Worm (Caenorhabditis elegans): Measurements from ENCODE around the gene blos-8.

Gene blos-8

DNA sequence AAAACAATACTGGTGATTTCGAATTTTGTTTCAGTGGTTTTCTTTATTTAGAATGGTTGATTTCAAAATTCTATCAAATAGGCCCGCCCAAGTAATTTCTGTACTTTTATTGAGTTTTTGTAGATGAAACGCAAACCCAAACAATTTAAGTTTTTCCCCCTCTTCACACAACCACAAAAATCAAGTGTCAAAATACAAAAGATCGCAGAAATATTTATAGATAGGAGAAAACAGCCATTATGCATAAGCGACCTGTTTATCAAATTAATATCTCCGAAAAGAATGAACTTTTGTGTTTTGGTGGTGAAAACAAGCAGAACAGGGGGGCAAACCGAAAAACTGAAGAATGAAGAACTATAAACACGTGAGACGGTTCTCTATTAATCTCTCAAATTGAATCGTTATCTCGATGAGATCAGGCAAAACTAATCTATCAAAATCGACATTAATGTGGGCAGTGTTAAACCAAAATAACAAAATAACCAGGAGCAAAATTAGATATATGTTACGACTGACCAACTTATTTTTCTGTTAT lies 46.8 kb downstream of the blos-8 start:
- TF ChIP-seq scrt-1 (GFP tag; IDR thresholded peaks at IDR 0.05) (no peak), tbx-11 (GFP tag; IDR thresholded peaks at IDR 0.05) (no peak), tbx-37 (GFP tag; conservative IDR thresholded peaks at IDR 0.05) (no peak), pes-1 (GFP tag; IDR thresholded peaks at IDR 0.05) (no peak), ceh-36 (tag; optimal IDR thresholded peaks at IDR 0.05) (no peak), sea-1 (GFP tag; conservative IDR thresholded peaks at IDR 0.05) (no peak), hnd-1 (tag; optimal IDR thresholded peaks at IDR 0.05) (no peak), B0310.2 (tag; optimal IDR thresholded peaks at IDR 0.05) (no peak), tra-4 (tag; optimal IDR thresholded peaks at IDR 0.05) (no peak), ceh-13 (GFP tag; optimal IDR thresholded peaks at IDR 0.05) (no peak), hmbx-1 (tag; optimal IDR thresholded peaks at IDR 0.05) (no peak), hmg-4 (GFP tag; optimal IDR thresholded peaks at IDR 0.05) (no peak), ets-7 (tag; optimal IDR thresholded peaks at IDR 0.05) (no peak), flt-1 (GFP tag; IDR thresholded peaks at IDR 0.05) (no peak), aly-1 (tag; optimal IDR thresholded peaks at IDR 0.05) (no peak), ama-1 (optimal IDR thresholded peaks at IDR 0.05) (no peak), F13C5.2 (tag; optimal IDR thresholded peaks at IDR 0.05) (no peak)

DNA sequence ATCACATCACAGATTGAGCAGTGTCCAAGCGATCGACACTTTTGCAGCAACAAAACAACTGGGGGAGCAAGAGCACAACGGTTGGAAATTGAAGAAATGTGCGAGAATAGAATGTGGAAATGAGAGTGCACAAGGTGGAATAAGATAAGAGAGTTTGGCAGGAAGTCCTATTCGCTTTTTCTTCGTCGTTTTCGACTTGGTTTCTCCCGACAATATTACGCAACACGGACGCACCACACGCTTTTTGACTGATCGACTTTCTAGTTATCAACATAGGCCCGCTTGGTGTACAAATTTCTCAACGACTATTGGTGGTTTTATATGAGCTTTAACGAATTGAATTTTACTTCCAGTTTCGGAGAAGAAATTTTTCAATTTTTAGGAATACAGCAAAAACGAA lies 48.1 kb downstream of the blos-8 start:
- TF ChIP-seq ceh-36 (tag; optimal IDR thresholded peaks at IDR 0.05) (no peak), pes-1 (GFP tag; IDR thresholded peaks at IDR 0.05) (no peak), ets-7 (tag; optimal IDR thresholded peaks at IDR 0.05) (no peak), hnd-1 (tag; optimal IDR thresholded peaks at IDR 0.05) (no peak), hmbx-1 (tag; optimal IDR thresholded peaks at IDR 0.05) (no peak), hmg-4 (GFP tag; optimal IDR thresholded peaks at IDR 0.05) (no peak), tbx-37 (GFP tag; conservative IDR thresholded peaks at IDR 0.05) (no peak), flt-1 (GFP tag; IDR thresholded peaks at IDR 0.05) (no peak)

DNA sequence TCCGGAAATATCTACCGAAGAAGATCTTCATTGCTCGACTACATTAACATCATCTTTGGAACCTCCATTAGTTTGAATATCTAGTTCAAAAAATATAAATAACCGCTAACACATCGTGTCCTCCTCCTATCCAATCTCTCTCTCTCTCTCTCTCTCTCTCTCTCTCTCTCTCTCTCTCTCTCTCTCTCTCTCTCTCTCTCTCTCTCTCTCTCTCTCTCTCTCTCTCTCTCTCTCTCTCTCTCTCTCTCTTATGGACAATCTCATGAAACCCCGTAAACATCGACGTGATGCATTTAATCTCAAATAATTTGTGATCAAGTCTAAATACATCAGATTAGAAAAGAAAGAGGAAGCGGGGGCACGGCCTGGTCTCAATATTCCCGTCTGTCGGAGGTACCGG lies 48.7 kb downstream of the blos-8 start:
- no peak for TF ChIP-seq hmbx-1 (tag; optimal IDR thresholded peaks at IDR 0.05)
- TF ChIP-seq F13C5.2 (tag; optimal IDR thresholded peaks at IDR 0.05), result no peak
- no peak for TF ChIP-seq ceh-36 (tag; optimal IDR thresholded peaks at IDR 0.05)
- no peak for TF ChIP-seq hmg-4 (GFP tag; optimal IDR thresholded peaks at IDR 0.05)
- no peak for TF ChIP-seq ama-1 (optimal IDR thresholded peaks at IDR 0.05)
- no peak for TF ChIP-seq flt-1 (GFP tag; IDR thresholded peaks at IDR 0.05)

DNA sequence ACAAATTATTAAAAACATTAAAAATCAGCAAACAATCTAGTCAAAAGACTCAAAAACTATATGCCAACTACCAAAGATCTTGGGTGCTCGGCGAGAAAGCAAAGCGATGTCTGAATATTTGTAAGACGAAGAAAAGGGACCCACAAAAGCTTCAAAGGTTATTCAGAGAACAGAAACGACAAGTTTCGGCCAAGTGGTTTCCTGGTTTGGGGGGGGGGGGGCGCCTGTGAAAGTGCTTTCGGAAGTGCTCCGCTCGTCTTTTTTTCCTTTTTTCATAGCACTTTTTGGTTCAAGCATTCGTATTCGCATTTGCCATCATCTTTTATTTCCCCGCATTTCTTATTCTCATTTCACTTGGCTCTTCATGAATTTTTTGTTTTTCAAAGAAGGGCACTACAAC lies 49.5 kb downstream of the blos-8 start:
- TF ChIP-seq hmbx-1 (tag; optimal IDR thresholded peaks at IDR 0.05) (no peak), flt-1 (GFP tag; IDR thresholded peaks at IDR 0.05) (no peak), tbx-11 (GFP tag; IDR thresholded peaks at IDR 0.05) (no peak), ceh-36 (tag; optimal IDR thresholded peaks at IDR 0.05) (no peak), tra-4 (tag; optimal IDR thresholded peaks at IDR 0.05) (no peak), sea-1 (GFP tag; conservative IDR thresholded peaks at IDR 0.05) (no peak), pes-1 (GFP tag; IDR thresholded peaks at IDR 0.05) (no peak), tbx-37 (GFP tag; conservative IDR thresholded peaks at IDR 0.05) (no peak), aly-1 (tag; optimal IDR thresholded peaks at IDR 0.05) (no peak), hnd-1 (tag; optimal IDR thresholded peaks at IDR 0.05) (no peak), scrt-1 (GFP tag; IDR thresholded peaks at IDR 0.05) (no peak), ceh-13 (GFP tag; optimal IDR thresholded peaks at IDR 0.05) (no peak), ets-7 (tag; optimal IDR thresholded peaks at IDR 0.05) (no peak), hmg-4 (GFP tag; optimal IDR thresholded peaks at IDR 0.05) (no peak), F13C5.2 (tag; optimal IDR thresholded peaks at IDR 0.05) (no peak), B0310.2 (tag; optimal IDR thresholded peaks at IDR 0.05) (no peak)

DNA sequence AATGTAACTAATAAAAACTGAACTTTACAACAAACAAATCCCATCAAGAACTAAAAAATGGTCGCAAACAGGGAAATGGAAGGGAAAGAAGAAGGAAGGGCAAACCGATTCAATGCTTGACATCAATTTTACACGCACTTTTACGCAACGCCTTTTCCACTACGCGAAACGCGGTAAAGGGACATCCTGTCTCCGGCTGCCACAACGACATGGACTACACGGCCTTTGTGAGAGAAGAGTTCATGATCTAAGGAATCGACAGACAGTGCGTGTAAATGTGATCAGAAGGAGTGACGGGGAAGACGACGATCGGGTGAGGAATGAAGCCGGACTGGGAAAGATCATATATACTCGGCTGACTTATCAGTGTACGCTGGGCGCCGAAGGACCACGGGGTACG lies 50.6 kb downstream of the blos-8 start:
- TF ChIP-seq ets-7 (tag; optimal IDR thresholded peaks at IDR 0.05) (no peak), B0310.2 (tag; optimal IDR thresholded peaks at IDR 0.05) (no peak), pes-1 (GFP tag; IDR thresholded peaks at IDR 0.05) (no peak), aly-1 (tag; optimal IDR thresholded peaks at IDR 0.05) (peak; percentile 14), hmg-4 (GFP tag; optimal IDR thresholded peaks at IDR 0.05) (no peak), ceh-36 (tag; optimal IDR thresholded peaks at IDR 0.05) (no peak)

Measured in whole organism, early embryonic.